Worm (Caenorhabditis elegans) whole organism, L3 larva: ENCODE data around the gene D2023.6.

Source experiments
- elt-2 ChIP-seq: sonication (generic microtip); optimal IDR thresholded peaks from 2 replicates; lab custom pipeline; 2016; ENCODE audit warnings: missing genetic modification reagents, mild to moderate bottlenecking, missing genetic modification characterization, missing compliant biosample characterization
- nhr-23 ChIP-seq: fragments of 150-350 bp; optimal IDR thresholded peaks from 2 replicates; lab custom pipeline; 2014; ENCODE audit warnings: missing biosample characterization, missing genetic modification reagents, missing genetic modification characterization
- unc-62 ChIP-seq: fragments of 150-350 bp; sonication (generic microtip); optimal IDR thresholded peaks from 4 replicates; lab custom pipeline; 2014; ENCODE audit warnings: missing biosample characterization, missing genetic modification reagents, missing genetic modification characterization

ce11 chrV:11802508-11802907 lies 24.6 kb upstream of the D2023.6 start:
- peak; percentile 98 for TF ChIP-seq nhr-23
- peak; percentile 32 for TF ChIP-seq elt-2 (tag; lab: Kevin White, UChicago)
- TF ChIP-seq unc-62 (GFP tag; lab: Kevin White, UChicago), result peak; percentile 23
